Worm (Caenorhabditis elegans): ENCODE measurements around the gene W09D6.5.

DNA sequence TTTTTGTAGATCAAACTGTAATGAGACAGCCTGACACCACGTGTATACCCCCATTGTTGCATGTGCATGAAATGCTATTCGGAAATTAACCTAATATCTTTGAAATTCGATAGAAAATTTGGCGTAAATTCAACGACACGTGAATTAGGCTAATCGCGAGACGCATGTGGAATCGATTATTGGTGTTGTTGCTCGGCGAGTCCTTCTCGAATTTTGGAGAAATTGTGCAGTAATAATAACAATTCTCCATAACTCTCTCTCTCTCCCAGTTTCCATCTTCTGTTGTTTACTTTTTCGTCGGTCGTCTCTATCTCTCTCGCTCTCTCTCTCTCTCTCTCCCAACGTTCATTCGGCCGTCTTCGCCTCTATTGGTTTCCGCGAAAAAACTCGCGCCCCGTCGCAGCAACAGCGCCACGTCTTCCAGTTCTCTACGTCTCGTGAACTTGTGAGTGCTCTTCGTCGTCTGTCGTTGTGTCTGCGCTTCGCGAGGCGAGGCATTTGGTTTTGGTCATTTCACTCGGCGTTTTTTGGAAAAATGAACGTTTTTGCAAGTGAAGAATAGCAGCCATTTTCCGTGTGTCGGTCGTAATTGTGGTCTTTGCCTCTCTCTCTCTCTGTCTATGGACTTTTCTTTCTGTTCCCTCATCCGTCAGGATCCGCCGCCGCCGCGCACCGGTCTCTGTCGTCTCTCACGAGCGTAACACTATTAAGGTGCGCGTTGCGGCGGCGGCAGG is 33.6 kb upstream of the W09D6.5 start:
- TF ChIP-seq W03F9.2 (tag; optimal IDR thresholded peaks at IDR 0.05) (no peak), him-1 (tag; optimal IDR thresholded peaks at IDR 0.05) (no peak)

All from whole organism, L4/young adult.